Fruit fly (Drosophila melanogaster): ENCODE results near the gene CG8833.

CG8833 gene

DNA sequence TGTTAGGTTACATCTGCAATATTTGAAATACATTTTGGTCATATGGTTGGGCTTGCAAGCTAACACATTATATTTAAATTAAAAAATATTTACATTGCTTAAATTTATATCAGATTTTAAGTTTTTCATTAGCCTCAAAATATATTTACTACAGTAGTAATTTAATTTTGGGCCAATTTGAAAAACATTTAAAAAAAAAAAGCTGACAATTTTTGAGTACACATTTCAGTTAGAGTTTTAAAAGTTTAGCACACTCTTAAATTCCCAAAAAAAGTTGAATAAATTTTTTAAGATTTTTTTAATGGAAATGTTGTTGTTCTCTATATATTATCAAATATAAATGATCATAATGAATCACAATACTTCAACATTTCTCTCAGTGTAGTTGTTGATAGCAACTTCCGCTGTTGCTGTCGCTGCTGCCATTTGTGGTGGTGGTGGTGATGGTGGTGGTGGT lies 28.4 kb upstream of the CG8833 start (continued):
- TF ChIP-seq CG7745 (tag; optimal IDR thresholded peaks at IDR 0.05) = no peak
- TF ChIP-seq CTCF (GFP tag; optimal IDR thresholded peaks at IDR 0.05) = peak; percentile 0
- TF ChIP-seq CG4360 (GFP tag; IDR thresholded peaks at IDR 0.05) = no peak
- no peak for TF ChIP-seq CG34422 (GFP tag; IDR thresholded peaks at IDR 0.05)
- peak; percentile 91 for TF ChIP-seq phol (tag; optimal IDR thresholded peaks at IDR 0.05)
- no peak for TF ChIP-seq CG15073 (GFP tag; optimal IDR thresholded peaks at IDR 0.05)
- no peak for TF ChIP-seq CkIIα-i1 (GFP tag; IDR thresholded peaks at IDR 0.05)
- TF ChIP-seq crc (GFP tag; optimal IDR thresholded peaks at IDR 0.05) = no peak
- TF ChIP-seq CG6654 (GFP tag; optimal IDR thresholded peaks at IDR 0.05) = peak; percentile 47
- TF ChIP-seq sqz (GFP tag; optimal IDR thresholded peaks at IDR 0.05) = peak; percentile 48
- no peak for TF ChIP-seq ato (GFP tag; IDR thresholded peaks at IDR 0.05; ENCODE audit: partially characterized antibody)
- TF ChIP-seq CG12155 (GFP tag; optimal IDR thresholded peaks at IDR 0.05) = peak; percentile 43
- no peak for TF ChIP-seq Doc2 (GFP tag; IDR thresholded peaks at IDR 0.05)
- TF ChIP-seq sens (GFP tag) = peak; percentile 90
- TF ChIP-seq CG31441 (GFP tag; IDR thresholded peaks at IDR 0.05) = peak; percentile 85
- no peak for TF ChIP-seq CHES-1-like (GFP tag; optimal IDR thresholded peaks at IDR 0.05)
- TF ChIP-seq wor (GFP tag; IDR thresholded peaks at IDR 0.05) = peak; percentile 35
- no peak for TF ChIP-seq wek (GFP tag; optimal IDR thresholded peaks at IDR 0.05)
- peak; percentile 76 for TF ChIP-seq nmo (GFP tag; optimal IDR thresholded peaks at IDR 0.05)
- TF ChIP-seq Chrac-16 (GFP tag; optimal IDR thresholded peaks at IDR 0.05) = peak; percentile 62
- peak; percentile 75 for TF ChIP-seq CG17359 (tag; optimal IDR thresholded peaks at IDR 0.05)
- peak; percentile 59 for TF ChIP-seq Six4 (GFP tag; optimal IDR thresholded peaks at IDR 0.05)
- TF ChIP-seq run (tag; optimal IDR thresholded peaks at IDR 0.05) = peak; percentile 46
- no peak for TF ChIP-seq Elba2 (GFP tag; optimal IDR thresholded peaks at IDR 0.05)
- peak; percentile 41 for TF ChIP-seq CG18476 (GFP tag; optimal IDR thresholded peaks at IDR 0.05)
- TF ChIP-seq CG16779 (GFP tag; IDR thresholded peaks at IDR 0.05) = no peak
- TF ChIP-seq Blimp-1 (GFP tag; optimal IDR thresholded peaks at IDR 0.05) = peak; percentile 82
- peak; percentile 66 for TF ChIP-seq grau (tag; optimal IDR thresholded peaks at IDR 0.05)
- no peak for TF ChIP-seq ash1 (GFP tag; optimal IDR thresholded peaks at IDR 0.05)
- TF ChIP-seq CG7357 (GFP tag; IDR thresholded peaks at IDR 0.05) = no peak
- 0 out of 2 replicates have a peak, but pooled peaks have one; percentile 35 for TF ChIP-seq CG10959 (GFP tag; IDR thresholded peaks at IDR 0.05)
- peak; percentile 75 for TF ChIP-seq CG6689 (GFP tag; IDR thresholded peaks at IDR 0.05)
- TF ChIP-seq gcm2 (GFP tag; optimal IDR thresholded peaks at IDR 0.05) = no peak
- peak; percentile 68 for TF ChIP-seq gcm (GFP tag; optimal IDR thresholded peaks at IDR 0.05)
- peak; percentile 63 for TF ChIP-seq ATbp (GFP tag; optimal IDR thresholded peaks at IDR 0.05)
- TF ChIP-seq bowl (GFP tag; IDR thresholded peaks at IDR 0.05) = no peak
- TF ChIP-seq CG15696 (tag; optimal IDR thresholded peaks at IDR 0.05) = peak; percentile 64
- no peak for TF ChIP-seq BEAF-32 (GFP tag; optimal IDR thresholded peaks at IDR 0.05)
- TF ChIP-seq rib (GFP tag; IDR thresholded peaks at IDR 0.05) = no peak
- no peak for TF ChIP-seq CG1792 (GFP tag; optimal IDR thresholded peaks at IDR 0.05)
- no peak for TF ChIP-seq luna (GFP tag; optimal IDR thresholded peaks at IDR 0.05)
- peak; percentile 83 for TF ChIP-seq CG9437 (GFP tag; optimal IDR thresholded peaks at IDR 0.05)
- no peak; the same call in 1 of the 2 replicates for TF ChIP-seq H2.0 (GFP tag; IDR thresholded peaks at IDR 0.05)
- no peak for TF ChIP-seq fru (optimal IDR thresholded peaks at IDR 0.05)
- no peak for TF ChIP-seq Nf-YC (tag; optimal IDR thresholded peaks at IDR 0.05)
- TF ChIP-seq Sry-β (GFP tag; optimal IDR thresholded peaks at IDR 0.05) = peak; percentile 20
- TF ChIP-seq stc (GFP tag; IDR thresholded peaks at IDR 0.05) = no peak
- TF ChIP-seq fd102C (GFP tag; optimal IDR thresholded peaks at IDR 0.05) = no peak
- TF ChIP-seq sim (GFP tag; IDR thresholded peaks at IDR 0.05) = no peak
- TF ChIP-seq eve (GFP tag; optimal IDR thresholded peaks at IDR 0.05) = peak in 1 of 2 experiments; percentile 74
- TF ChIP-seq CG10462 (GFP tag; optimal IDR thresholded peaks at IDR 0.05) = peak; percentile 60
- TF ChIP-seq Kr (GFP tag; optimal IDR thresholded peaks at IDR 0.05) = no peak
- no peak for TF ChIP-seq CG31224 (GFP tag; IDR thresholded peaks at IDR 0.05)

Measured in whole organism, embryonic.